Worm (Caenorhabditis elegans) whole organism, L1 larva: ENCODE results near the gene F43G6.16.

ENCODE experiments used
- dpl-1 ChIP-seq, 3 experiments: fragments of 150-350 bp in 2 of 3; sonication (generic microtip) in 1 of 3; optimal IDR thresholded peaks; 2 replicates each; lab custom pipeline; 2014 to 2017; ENCODE audit warnings: missing biosample characterization in 3 of 3, missing genetic modification characterization in 3 of 3, missing genetic modification reagents in 3 of 3
- unc-62 ChIP-seq: fragments of 150-350 bp; optimal IDR thresholded peaks from 2 replicates; lab custom pipeline; 2014; ENCODE audit warnings: missing biosample characterization, missing genetic modification reagents, missing genetic modification characterization

DNA sequence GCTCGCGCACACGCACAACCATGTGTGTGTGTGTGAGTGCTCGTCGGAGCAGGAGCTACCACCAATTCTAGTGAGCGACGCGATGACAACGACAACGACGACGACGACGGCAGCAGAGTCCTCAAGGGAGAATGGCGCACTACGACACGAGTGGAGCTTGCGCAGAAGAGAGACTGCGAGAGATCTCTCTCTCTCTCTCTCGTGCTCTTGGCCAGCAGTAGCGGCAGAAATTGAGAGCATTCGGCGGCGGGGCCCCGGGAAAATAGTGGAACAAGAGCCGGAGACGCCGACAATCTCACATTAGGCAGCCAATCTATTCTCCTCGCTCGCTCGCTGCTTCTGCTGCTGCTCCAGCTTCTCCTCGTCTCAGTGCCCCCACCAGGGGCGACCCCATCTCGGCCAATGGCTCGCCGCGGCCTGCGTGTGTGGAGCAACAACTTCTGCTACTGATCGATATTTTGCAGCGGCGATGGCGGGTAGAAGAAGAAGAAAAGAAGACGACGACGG, 35.6 kb downstream of the F43G6.16 start:
- TF ChIP-seq unc-62 (GFP tag; lab: Kevin White, UChicago) (no peak), dpl-1 (GFP tag; optimal IDR thresholded peaks at IDR 0.05; lab: Kevin White, UChicago) (peak in 1 of 3 experiments; percentile 7)
